Fruit fly (Drosophila melanogaster): Measurements from ENCODE around the gene Mesh1.

Mesh1 gene

DNA sequence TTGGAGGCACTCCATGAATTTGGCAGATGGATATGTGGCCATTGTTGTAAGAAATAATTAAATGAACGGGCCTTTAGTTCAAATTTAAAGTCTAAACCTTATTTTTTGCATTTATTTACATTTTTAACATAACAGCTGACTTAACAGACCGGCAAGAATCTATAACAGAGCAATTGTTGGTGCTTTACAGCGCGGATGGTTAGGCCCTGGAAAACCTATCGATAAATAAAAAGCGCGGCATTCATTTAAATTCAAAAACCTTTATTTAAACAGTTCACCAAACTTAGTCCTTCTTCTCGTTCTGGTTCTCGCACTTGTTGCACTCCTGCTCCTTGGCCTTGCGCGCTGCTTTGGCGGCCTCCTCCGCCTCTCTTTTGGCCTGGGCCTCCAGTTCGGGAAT lies at the start of gene Mesh1:
Mesh1 (minus strand) TSS at position 108 of the 400 bp plus-strand sequence.
- TF ChIP-seq noc (tag; optimal IDR thresholded peaks at IDR 0.05) = no peak

DNA sequence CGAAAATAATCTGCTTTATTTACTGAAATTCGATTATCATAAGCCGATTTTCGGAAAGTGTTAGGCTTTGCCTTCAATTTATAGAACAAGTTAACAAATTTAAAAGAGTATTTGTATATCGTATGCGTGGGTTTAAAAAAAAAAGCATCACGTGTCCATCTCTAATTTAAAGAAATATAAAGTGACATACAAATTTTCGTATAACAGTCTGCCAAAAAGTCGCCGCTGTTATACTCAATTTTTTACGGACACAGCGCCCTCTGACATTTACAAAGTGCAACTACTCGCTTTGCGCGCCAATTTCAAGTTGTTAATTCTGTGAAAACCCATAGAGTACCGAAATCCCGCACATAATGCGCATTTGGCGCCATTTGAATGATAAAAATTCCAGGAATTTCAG lies 49.1 kb upstream of the Mesh1 start:
- no peak for TF ChIP-seq noc (tag; optimal IDR thresholded peaks at IDR 0.05)

DNA sequence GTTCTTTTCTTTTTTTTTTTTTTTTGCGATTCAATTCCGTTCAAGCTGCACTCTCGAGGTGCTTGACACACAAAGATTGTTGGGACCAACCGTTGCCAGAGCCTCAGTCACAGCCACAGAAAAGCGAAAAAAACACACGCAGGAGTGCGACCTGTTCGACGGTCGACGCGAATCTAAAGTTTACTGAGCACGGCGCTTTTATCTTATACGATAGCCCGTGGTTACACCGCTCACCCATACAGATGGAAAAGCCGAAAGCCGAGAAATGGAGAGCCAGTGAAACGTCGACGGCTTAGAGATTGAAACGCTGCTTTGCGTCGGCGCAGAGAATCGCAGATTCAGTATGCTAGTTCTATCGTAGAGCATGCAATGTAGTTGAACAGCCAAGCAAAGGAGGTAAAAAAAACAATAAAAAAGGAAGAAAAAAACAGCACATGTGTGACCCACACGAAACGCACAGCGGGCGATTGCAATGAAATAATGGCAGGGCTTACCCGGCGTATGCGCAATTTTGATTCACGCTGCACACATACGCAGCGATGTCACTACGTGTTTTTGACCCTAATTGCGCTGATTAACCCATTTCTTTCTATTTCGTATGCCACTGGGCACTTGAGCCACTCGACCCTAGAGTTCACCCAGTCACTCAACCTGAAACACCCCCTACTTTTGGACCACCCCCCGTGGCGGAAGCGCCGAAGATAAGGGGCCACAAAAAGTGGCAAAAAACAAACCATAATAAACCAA lies 48.1 kb upstream of the Mesh1 start, which contains the start of gene SP1029:
SP1029 (minus strand) TSS at position 180 of the 747 bp plus-strand sequence.
- TF ChIP-seq noc (tag; optimal IDR thresholded peaks at IDR 0.05) = no peak

DNA sequence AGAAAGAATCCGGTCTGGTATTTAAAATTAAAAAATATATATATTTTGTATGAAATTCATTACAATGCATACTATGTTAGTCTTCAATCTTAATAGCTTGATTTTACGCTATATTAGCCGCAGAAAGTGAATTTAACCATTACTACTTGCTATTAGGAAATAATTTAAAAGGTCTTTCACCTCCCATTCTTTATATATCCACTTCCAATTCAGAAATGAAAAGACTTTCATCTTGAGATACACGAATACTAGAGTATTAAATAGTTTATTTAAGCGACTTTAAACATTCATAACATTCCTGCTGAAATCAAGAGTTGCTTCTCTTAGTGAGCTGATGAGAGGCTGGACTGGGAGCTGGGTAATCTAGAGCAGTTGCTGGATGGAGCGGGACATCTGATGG lies 42.4 kb upstream of the Mesh1 start, which contains the start of gene CG31445:
CG31445 (minus strand) TSS at position 101 of the 400 bp plus-strand sequence.
- TF ChIP-seq noc (tag; optimal IDR thresholded peaks at IDR 0.05) = no peak

DNA sequence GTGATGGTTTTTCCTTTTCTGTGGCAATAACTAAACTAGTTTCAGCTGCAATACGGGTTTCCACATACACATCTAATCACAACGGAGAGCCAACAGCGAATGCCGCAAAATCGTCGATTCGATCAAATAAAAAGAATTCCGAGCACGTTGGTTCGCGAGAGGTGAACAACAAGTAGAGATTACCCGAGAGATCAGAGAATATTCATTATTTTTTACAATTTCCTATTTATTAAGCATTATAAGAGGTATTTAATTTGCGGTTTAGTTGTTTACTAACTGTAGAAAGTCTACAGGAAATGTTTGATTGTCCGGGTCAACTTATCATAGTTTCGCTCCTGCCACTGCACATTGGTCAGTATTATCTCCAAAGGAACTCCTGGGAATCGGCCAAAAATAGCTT lies 36.3 kb upstream of the Mesh1 start, which contains the start of gene CG11951:
CG11951 (minus strand) TSS at position 101 of the 400 bp plus-strand sequence.
- no peak for TF ChIP-seq noc (tag; optimal IDR thresholded peaks at IDR 0.05)

DNA sequence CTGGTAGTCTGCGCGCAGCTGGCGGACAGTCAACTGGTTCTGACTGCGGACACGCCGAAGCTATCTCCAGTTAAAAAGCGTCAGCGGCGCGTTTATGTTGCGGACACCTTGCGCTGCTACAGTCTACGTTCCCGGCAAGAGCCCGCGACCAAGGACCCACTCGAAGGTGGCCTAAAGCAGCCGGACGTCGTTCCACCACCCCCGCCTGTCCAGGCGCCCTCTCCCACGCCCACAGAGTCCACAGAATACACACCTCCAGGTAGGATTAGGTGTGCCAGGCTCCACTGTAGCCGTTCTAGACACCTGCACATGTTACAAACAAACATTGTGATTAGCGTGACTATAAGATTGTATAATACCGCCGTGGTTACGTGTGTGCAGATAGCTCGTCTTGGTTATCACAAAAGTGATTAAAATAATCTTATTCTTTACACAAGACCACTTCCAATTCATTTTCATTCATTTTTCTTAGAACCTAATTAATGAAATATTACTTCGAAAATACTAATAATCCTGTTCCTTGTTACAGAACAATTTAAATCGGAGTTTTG lies 28.3 kb upstream of the Mesh1 start:
- peak; percentile 18 for TF ChIP-seq noc (tag; optimal IDR thresholded peaks at IDR 0.05)

DNA sequence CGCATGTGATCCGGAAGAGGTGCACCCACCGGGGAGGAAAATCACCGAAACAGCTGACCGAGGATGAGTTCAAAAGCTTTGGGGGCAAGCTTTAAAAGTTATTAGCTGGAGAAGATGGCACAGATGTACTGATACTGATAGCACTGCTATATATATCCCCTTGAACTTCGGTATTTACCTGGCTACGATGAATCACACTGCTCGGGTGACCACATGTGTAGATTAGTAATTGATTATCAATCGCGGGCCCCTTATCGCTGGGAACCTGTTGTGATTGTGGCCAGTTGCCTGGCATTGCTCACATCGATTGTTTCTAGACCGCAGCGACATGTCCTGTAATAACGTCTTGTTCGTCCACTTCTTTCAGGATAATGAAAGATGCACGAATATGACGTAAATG lies 27.6 kb upstream of the Mesh1 start:
- TF ChIP-seq noc (tag; optimal IDR thresholded peaks at IDR 0.05) = no peak

DNA sequence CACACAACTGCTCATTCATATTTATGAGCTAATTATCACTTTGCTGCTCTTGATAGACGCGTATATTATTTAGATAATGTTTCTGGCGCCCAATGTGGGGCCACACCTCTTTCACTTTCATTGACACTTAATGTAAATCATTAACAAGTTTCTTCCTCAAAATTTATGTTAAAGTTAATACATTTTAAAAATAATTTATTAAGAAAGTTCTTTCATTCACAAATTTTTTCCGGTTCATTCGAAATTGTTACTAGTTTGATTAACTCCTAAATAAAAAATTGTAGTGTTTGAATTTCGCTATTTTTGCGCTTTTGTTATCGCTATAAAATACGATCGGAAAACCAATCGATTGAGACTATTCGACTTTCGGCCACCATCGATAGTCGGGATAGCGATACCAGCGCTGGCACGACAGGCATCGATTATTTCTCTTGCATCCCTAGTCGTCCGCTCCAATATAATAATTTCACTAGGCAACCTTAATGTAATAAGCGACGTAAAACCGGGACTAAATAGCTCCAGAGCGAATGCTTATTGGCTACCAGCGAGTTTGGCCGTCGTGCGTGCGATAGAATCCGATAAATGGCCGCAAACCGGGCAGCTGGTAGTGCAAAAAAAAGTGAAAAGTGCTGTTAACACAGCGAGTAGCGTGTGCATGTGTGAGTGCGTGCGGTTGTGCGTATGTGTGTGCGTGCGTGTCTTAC lies 26.6 kb upstream of the Mesh1 start, which contains the start of gene Usp1:
Usp1 (plus strand) TSS at position 417 of the 704 bp plus-strand sequence.
- peak; percentile 3 for TF ChIP-seq noc (tag; optimal IDR thresholded peaks at IDR 0.05)

DNA sequence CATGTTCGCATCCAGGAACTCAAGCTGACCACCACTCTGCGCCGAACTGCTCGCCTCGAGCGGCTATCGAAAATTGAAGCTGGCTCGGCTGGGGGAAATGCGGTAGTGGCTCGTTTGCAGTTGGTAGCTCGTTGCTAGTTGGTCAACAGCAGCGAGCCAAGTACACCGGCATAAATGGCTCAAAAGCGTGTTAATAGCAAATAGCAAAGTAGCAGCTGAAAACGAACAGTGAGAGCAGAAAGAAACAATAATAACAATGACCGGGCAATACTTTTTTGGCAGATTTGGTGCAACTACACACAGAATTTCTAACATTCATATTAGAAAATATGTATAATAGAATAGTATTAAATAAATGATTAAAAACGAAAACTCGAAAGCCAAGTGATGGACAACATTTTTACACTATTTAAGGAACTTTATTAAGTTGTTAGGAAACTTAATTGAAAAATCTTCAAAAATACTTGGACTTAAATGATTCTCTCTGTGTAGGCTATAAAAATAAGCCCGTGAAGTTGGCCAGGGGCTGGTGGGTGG lies 25.4 kb upstream of the Mesh1 start, which contains the start of gene CG14507:
CG14507 (minus strand) TSS at position 51 of the 537 bp plus-strand sequence.
- TF ChIP-seq noc (tag; optimal IDR thresholded peaks at IDR 0.05) = no peak

DNA sequence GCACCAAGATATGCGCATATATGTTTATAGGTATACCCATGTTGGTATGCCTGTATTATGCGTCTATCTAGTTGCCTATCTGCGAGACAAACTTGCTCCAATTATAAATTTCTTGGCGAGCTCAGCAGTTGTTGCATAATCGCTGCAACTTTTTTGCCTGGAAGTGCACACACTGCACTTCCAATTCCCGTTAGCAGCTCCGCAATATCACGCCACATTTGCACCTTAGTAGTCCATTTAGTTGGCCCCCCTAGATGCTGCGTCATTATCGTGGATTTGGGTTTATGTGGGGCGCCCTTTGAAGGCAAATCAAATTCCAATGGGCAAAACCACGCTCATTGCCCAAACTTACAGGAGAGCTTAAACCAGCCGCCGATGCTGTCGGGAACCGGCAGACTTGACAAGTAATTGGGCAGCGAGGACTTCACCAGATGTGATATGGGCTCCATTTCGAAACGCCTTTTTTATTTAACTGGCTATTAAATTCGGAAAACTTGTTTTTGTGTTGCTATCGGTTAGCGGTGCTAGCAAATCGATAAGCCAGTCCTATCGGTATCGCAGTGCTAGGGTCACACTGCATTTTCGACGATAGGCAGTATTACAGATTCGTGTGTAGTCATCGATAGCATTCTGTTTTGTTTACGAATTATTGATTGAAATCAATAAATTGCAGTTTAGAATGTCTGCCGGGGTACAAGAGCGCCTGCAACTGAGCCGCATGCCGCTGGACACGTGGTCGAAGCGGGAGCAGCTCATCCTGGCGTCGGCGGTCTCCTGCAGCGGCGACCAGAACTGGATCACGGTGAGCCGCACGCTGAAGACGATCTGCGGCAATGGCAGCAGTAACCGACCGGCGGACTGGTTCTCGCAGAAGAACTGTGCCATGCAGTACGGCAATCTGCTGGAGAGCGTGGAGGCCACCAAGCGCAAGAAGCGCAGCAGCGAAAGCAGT lies 20.8 kb upstream of the Mesh1 start, which contains the start of the genes Cisd2 and Brd8:
Cisd2 (minus strand) TSS at position 538 of the 952 bp plus-strand sequence.
Brd8 (plus strand) TSS at position 595 of the 952 bp plus-strand sequence.
- no peak for TF ChIP-seq noc (tag; optimal IDR thresholded peaks at IDR 0.05)

DNA sequence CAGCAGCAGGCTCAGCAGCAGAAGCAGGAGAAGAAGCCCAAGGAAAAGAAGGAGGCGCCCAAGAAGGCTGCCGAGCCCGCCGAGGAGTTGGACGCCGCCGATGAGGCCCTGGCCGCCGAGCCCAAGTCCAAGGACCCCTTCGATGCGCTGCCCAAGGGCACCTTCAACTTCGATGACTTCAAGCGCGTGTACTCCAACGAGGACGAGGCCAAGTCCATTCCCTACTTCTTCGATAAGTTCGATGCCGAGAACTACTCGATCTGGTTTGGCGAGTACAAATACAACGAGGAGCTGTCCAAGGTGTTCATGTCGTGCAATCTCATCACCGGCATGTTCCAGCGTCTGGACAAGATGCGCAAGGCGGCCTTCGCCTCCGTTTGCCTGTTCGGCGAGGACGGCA lies 18.8 kb upstream of the Mesh1 start:
- no peak for TF ChIP-seq noc (tag; optimal IDR thresholded peaks at IDR 0.05)

DNA sequence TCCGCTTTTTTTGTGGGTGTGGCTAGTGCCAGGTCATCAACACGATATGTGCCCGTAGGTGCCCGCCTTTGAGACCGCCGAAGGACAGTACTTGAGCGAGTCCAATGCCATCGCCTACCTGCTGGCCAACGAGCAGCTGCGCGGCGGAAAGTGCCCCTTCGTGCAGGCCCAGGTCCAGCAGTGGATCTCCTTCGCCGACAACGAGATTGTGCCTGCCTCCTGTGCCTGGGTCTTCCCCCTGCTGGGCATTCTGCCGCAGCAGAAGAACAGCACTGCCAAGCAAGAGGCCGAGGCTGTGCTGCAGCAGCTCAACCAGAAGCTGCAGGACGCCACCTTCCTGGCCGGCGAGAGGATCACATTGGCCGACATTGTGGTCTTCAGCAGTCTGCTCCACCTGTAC lies 18.3 kb upstream of the Mesh1 start:
- no peak for TF ChIP-seq noc (tag; optimal IDR thresholded peaks at IDR 0.05)

DNA sequence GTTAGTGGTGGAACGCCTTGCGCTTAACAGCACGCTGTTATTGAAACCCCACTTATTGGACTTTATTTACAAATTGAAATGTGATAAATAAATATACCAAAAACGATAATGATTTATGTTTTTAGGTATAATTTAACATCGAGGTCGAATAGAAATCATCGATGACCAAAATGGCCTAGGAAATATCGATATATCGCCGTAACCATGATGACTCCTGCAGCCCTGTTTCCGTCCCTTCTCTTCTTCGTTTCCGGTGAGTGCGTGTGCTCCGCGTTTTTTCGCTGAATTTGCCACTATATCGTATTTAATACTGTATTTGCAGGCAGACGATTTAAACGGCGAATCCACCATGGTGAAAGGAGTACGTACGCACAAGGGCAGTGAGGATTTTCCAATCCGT lies 17.6 kb upstream of the Mesh1 start, which contains the start of gene eEF1gamma:
eEF1gamma (plus strand) TSS at position 225 of the 400 bp plus-strand sequence.
- peak; percentile 84 for TF ChIP-seq noc (tag; optimal IDR thresholded peaks at IDR 0.05)

DNA sequence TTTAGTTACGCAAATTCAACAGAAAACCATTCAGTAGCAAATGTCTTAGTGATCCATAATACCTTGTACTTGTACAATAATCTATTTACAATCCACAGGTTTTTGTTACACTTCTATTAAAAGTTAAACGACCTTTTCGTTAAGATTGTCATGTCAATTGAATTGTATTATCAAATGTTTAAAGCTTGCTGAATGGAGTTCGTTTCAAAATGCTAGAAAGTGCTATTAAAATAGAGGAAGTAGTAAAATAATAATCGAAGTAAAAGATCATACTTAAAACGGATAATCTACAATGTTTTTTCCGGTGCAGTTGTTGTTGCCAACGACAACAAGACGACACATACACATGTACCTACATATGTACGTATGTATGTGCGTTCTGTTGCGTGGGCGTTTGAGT lies 15.7 kb upstream of the Mesh1 start:
- TF ChIP-seq noc (tag; optimal IDR thresholded peaks at IDR 0.05) = no peak

DNA sequence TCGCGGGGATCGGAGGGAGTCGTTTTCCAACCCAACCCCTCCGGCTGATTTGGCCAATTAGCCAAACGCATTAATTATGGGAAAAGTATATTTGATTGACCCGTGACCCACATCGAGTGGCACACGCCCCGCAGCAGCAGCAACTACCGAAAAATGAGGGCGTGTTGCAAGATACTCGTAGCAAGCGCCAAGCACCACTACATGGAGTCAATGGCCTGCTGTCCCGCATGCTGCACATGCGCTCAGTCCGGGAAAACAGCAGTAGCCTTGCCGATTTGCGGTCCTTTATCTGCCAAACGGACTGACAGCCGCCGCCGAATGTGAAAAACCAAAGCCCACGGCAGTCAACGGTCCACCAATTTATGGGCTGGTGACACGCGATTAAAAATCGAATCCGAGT lies 15.0 kb upstream of the Mesh1 start:
- no peak for TF ChIP-seq noc (tag; optimal IDR thresholded peaks at IDR 0.05)
